Worm (Caenorhabditis elegans) whole organism, L1 larva: ENCODE results near the gene ceh-60.

Source experiments
- aly-2 ChIP-seq: fragments of 150-350 bp; optimal IDR thresholded peaks from 2 replicates; lab custom pipeline; 2014; ENCODE audit warnings: missing biosample characterization, missing genetic modification characterization
- fos-1 ChIP-seq: fragments of 150-350 bp; optimal IDR thresholded peaks from 2 replicates; lab custom pipeline; 2014; ENCODE audit warnings: missing biosample characterization, missing genetic modification characterization
- lin-14 ChIP-seq: fragments of 200-800 bp; sonication (Bioruptor generic); optimal IDR thresholded peaks from 2 replicates; lab custom pipeline; 2018; ENCODE audit warnings: mild to moderate bottlenecking, missing genetic modification characterization, moderate library complexity, missing compliant biosample characterization
- lin-39 ChIP-seq: fragments of 150-350 bp; optimal IDR thresholded peaks from 2 replicates; lab custom pipeline; 2014; ENCODE audit warnings: missing biosample characterization, missing genetic modification reagents, missing genetic modification characterization
- mdl-1 ChIP-seq, 2 experiments: fragments of 150-350 bp; optimal IDR thresholded peaks; 2 replicates each; lab custom pipeline; 2014 to 2017; ENCODE audit warnings: missing biosample characterization in 2 of 2, missing genetic modification characterization in 2 of 2, inconsistent platforms in 1 of 2
- nhr-28 ChIP-seq: fragments of 150-350 bp; optimal IDR thresholded peaks from 2 replicates; lab custom pipeline; 2014; ENCODE audit warnings: missing biosample characterization, missing genetic modification characterization
- unc-130 ChIP-seq: fragments of 150-350 bp; optimal IDR thresholded peaks from 2 replicates; lab custom pipeline; 2017; ENCODE audit warnings: missing biosample characterization, missing genetic modification characterization, inconsistent platforms
- unc-86 ChIP-seq: sonication (generic microtip); optimal IDR thresholded peaks from 2 replicates; lab custom pipeline; 2016; ENCODE audit warnings: missing genetic modification characterization, missing compliant biosample characterization

- TF ChIP-seq mdl-1 (tag; optimal IDR thresholded peaks at IDR 0.05; lab: Kevin White, UChicago), result no peak
- no peak for TF ChIP-seq nhr-28 (tag; lab: Kevin White, UChicago)
- TF ChIP-seq lin-39, result no peak
- no peak for TF ChIP-seq lin-14 (GFP tag; lab: Kevin White, UChicago)
- no peak for TF ChIP-seq fos-1
- TF ChIP-seq unc-130, result no peak
- no peak for TF ChIP-seq aly-2 (tag; lab: Kevin White, UChicago)
- no peak for TF ChIP-seq unc-86 (tag; lab: Kevin White, UChicago)
Measured at ce11 chrX:6562378-6562856, 32.5 kb upstream of the ceh-60 start, which contains the start of gene aaim-1.
